Worm (Caenorhabditis elegans): ENCODE results near the gene lrx-1.

DNA sequence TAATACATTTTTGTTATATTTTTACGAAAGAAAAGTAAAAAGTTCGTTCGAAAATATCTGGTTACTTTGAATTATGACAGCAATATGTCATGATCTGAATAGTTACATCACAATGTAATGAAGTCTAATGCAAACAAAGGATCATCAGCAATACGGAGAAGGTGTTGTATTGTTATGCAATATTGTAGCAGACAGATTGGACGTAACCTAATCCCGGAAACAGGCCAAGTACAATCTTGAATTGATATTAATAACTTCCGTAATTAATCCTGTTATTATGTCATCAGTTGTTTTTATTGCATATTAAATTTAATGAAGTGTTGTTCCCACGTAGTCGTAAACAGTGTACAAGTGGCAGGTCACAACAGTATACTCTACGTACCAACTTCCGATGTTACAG lies 29.1 kb downstream of the lrx-1 start:
- TF ChIP-seq dao-5 (tag; optimal IDR thresholded peaks at IDR 0.05) (no peak), W03F9.2 (tag; optimal IDR thresholded peaks at IDR 0.05) (no peak), him-1 (tag; optimal IDR thresholded peaks at IDR 0.05) (no peak)

Data from whole organism, L4/young adult.